Worm (Caenorhabditis elegans): ENCODE measurements around the gene srb-3.
A peak's percentile ranks its signal among the peaks of the same experiment; 100 is the strongest.

srb-3 gene

ce11 chrII:5136296-5136767, 30.3 kb downstream of the srb-3 start, which contains the start of gene F58A6.2:
Gene F58A6.2 (plus strand): TSS chrII:5136717.
- TF ChIP-seq K02D7.2 (tag; optimal IDR thresholded peaks at IDR 0.05) (no peak), ztf-16 (tag; optimal IDR thresholded peaks at IDR 0.05) (no peak), ref-2 (tag; optimal IDR thresholded peaks at IDR 0.05) (no peak), ceh-45 (GFP tag; IDR thresholded peaks at IDR 0.05) (no peak), nfya-1 (tag; optimal IDR thresholded peaks at IDR 0.05) (no peak), zip-5 (tag; optimal IDR thresholded peaks at IDR 0.05) (no peak), fkh-6 (tag; optimal IDR thresholded peaks at IDR 0.05) (no peak), C38D4.7 (GFP tag; optimal IDR thresholded peaks at IDR 0.05) (no peak), C08G9.2 (tag; optimal IDR thresholded peaks at IDR 0.05) (no peak), pat-9 (tag; optimal IDR thresholded peaks at IDR 0.05) (no peak), fkh-10 (GFP tag; optimal IDR thresholded peaks at IDR 0.05) (no peak), sox-2 (GFP tag; IDR thresholded peaks at IDR 0.05) (no peak)

DNA sequence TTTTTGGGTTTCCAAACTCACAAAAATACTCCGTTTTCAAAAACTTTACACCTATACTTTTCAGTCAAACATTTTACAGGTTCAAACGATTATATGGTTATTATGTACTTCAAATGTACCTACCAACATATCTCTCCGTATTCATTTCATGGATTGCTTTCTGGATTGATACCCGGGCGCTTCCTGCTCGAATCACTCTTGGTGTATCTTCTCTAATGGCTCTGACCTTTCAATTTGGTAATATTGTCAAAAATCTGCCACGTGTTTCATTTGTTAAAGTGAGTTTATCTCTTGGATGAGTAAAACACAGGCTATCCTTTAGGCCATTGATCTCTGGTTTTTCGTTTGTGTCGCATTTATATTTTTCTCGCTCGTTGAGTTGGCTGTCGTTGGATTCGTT, 34.8 kb downstream of the srb-3 start:
- TF ChIP-seq unc-55 (GFP tag; optimal IDR thresholded peaks at IDR 0.05) (no peak), unc-86 (tag; optimal IDR thresholded peaks at IDR 0.05) (no peak), ref-2 (tag; optimal IDR thresholded peaks at IDR 0.05) (no peak), odd-2 (tag; optimal IDR thresholded peaks at IDR 0.05) (no peak), fkh-10 (GFP tag; optimal IDR thresholded peaks at IDR 0.05) (no peak), ceh-30 (tag; optimal IDR thresholded peaks at IDR 0.05) (no peak), ceh-19 (GFP tag; optimal IDR thresholded peaks at IDR 0.05) (no peak), dmd-4 (tag; optimal IDR thresholded peaks at IDR 0.05; ENCODE audit: borderline replicate concordance) (no peak), ceh-9 (tag; optimal IDR thresholded peaks at IDR 0.05) (no peak), mec-3 (tag; optimal IDR thresholded peaks at IDR 0.05; ENCODE audit: borderline replicate concordance) (no peak), madf-2 (tag; optimal IDR thresholded peaks at IDR 0.05) (no peak), hlh-30 (tag; optimal IDR thresholded peaks at IDR 0.05; ENCODE audit: insufficient read depth) (no peak), hlh-13 (GFP tag; optimal IDR thresholded peaks at IDR 0.05) (no peak)

- TF ChIP-seq ama-1 (optimal IDR thresholded peaks at IDR 0.05) (no peak), che-1 (tag; optimal IDR thresholded peaks at IDR 0.05) (no peak), lin-11 (tag; optimal IDR thresholded peaks at IDR 0.05) (no peak), dmd-4 (tag; optimal IDR thresholded peaks at IDR 0.05; ENCODE audit: borderline replicate concordance) (no peak), F13H6.1 (tag; optimal IDR thresholded peaks at IDR 0.05) (no peak), syd-9 (tag; optimal IDR thresholded peaks at IDR 0.05) (no peak), hlh-6 (tag; optimal IDR thresholded peaks at IDR 0.05) (no peak), nhr-232 (tag; optimal IDR thresholded peaks at IDR 0.05) (no peak), ceh-2 (tag; optimal IDR thresholded peaks at IDR 0.05) (no peak), pat-9 (tag; optimal IDR thresholded peaks at IDR 0.05) (no peak), unc-3 (GFP tag; conservative IDR thresholded peaks at IDR 0.05) (no peak), unc-3 (tag; optimal IDR thresholded peaks at IDR 0.05) (no peak), nhr-11 (tag; optimal IDR thresholded peaks at IDR 0.05) (no peak), C38D4.7 (GFP tag; optimal IDR thresholded peaks at IDR 0.05) (no peak)
Measured at ce11 chrII:5130081-5130480, 36.6 kb downstream of the srb-3 start, which contains the start of gene lgc-56. Gene lgc-56 (plus strand): TSS chrII:5130381.

- peak; percentile 81 for TF ChIP-seq unc-55 (GFP tag; optimal IDR thresholded peaks at IDR 0.05)
- TF ChIP-seq sox-2 (GFP tag; IDR thresholded peaks at IDR 0.05), result no peak
Measured at ce11 chrII:5120612-5121011, 46.0 kb downstream of the srb-3 start.

DNA sequence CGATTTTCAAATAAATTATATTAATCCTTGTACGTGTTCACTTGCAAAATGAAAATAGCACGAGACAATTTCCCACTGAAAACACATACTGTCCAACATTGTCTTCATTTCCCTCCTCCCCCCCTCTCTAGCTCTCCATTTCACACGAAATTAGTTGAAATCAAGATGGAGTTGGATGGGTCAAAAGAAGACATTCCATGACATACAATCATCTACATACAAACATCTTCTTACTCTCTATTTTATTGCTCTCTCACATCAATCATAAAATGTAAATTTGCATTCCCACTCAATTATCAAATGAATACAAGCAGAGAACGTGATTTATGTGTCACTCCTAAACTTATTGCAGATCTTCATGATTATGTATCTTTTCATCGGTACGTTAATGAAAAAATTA, 50.9 kb downstream of the srb-3 start, which contains the start of gene srsy-1:
Gene srsy-1 (plus strand): TSS at position 301 of the 400 bp plus-strand sequence.
- TF ChIP-seq ceh-14 (tag; optimal IDR thresholded peaks at IDR 0.05) (no peak), ceh-31 (tag; optimal IDR thresholded peaks at IDR 0.05) (no peak), ceh-48 (tag; optimal IDR thresholded peaks at IDR 0.05) (no peak), pax-1 (tag; optimal IDR thresholded peaks at IDR 0.05) (no peak), zip-5 (tag; optimal IDR thresholded peaks at IDR 0.05) (no peak), ceh-45 (GFP tag; IDR thresholded peaks at IDR 0.05) (no peak), ahr-1 (tag; optimal IDR thresholded peaks at IDR 0.05) (no peak), ceh-18 (tag; optimal IDR thresholded peaks at IDR 0.05) (no peak)

All from whole organism, late embryonic.